Worm (Caenorhabditis elegans) whole organism, late embryonic: Measurements from ENCODE around the gene tag-243.

Source experiments
- F13H6.1 ChIP-seq: sonication (generic microtip); optimal IDR thresholded peaks from 2 replicates; lab custom pipeline; 2016; ENCODE audit warnings: missing genetic modification characterization, missing compliant biosample characterization
- K09A11.1 ChIP-seq: sonication (generic microtip); optimal IDR thresholded peaks from 2 replicates; lab custom pipeline; 2017; ENCODE audit warnings: antibody characterized with exemption, mild to moderate bottlenecking, missing genetic modification characterization, missing compliant biosample characterization; ENCODE audit not compliant: insufficient read depth
- T23F11.4 ChIP-seq: fragments of 200-800 bp; sonication (Bioruptor generic); optimal IDR thresholded peaks from 2 replicates; lab custom pipeline; 2018; ENCODE audit warnings: mild to moderate bottlenecking, missing genetic modification characterization, missing compliant biosample characterization
- ahr-1 ChIP-seq: sonication (generic microtip); optimal IDR thresholded peaks from 2 replicates; lab custom pipeline; 2016; ENCODE audit warnings: missing genetic modification characterization, missing compliant biosample characterization
- ceh-14 ChIP-seq: sonication (generic microtip); optimal IDR thresholded peaks from 2 replicates; lab custom pipeline; 2016; ENCODE audit warnings: missing genotype, missing genetic modification characterization, missing compliant biosample characterization
- ceh-18 ChIP-seq: sonication (generic microtip); optimal IDR thresholded peaks from 2 replicates; lab custom pipeline; 2016; ENCODE audit warnings: missing genetic modification characterization, missing compliant biosample characterization
- ceh-19 ChIP-seq: fragments of 200-800 bp; sonication (Bioruptor generic); optimal IDR thresholded peaks from 2 replicates; lab custom pipeline; 2018; ENCODE audit warnings: mild to moderate bottlenecking, missing genetic modification characterization, missing compliant biosample characterization
- ceh-2 ChIP-seq: sonication (generic microtip); optimal IDR thresholded peaks from 2 replicates; lab custom pipeline; 2016; ENCODE audit warnings: missing genotype, missing genetic modification characterization, missing compliant biosample characterization
- ceh-24 ChIP-seq: sonication (generic microtip); optimal IDR thresholded peaks from 2 replicates; lab custom pipeline; 2016; ENCODE audit warnings: mild to moderate bottlenecking, missing genetic modification characterization, missing compliant biosample characterization
- ceh-30 ChIP-seq: fragments of 150-350 bp; optimal IDR thresholded peaks from 2 replicates; lab custom pipeline; 2014; ENCODE audit warnings: missing biosample characterization, missing genetic modification characterization
- ceh-31 ChIP-seq: sonication (generic microtip); optimal IDR thresholded peaks from 2 replicates; lab custom pipeline; 2016; ENCODE audit warnings: missing genetic modification characterization, missing compliant biosample characterization
- ceh-34 ChIP-seq: sonication (generic microtip); optimal IDR thresholded peaks from 2 replicates; lab custom pipeline; 2016; ENCODE audit warnings: mild to moderate bottlenecking, missing genetic modification characterization, missing compliant biosample characterization
- ceh-45 ChIP-seq: fragments of 200-800 bp; sonication (Bioruptor generic); IDR thresholded peaks from 2 replicates; pipeline ENCODE4 v1.3.6; 2022; ENCODE audit warnings: missing genetic modification reagents, missing genetic modification characterization, missing compliant biosample characterization
- ceh-48 ChIP-seq: sonication (generic microtip); optimal IDR thresholded peaks from 2 replicates; lab custom pipeline; 2016; ENCODE audit warnings: missing genetic modification characterization, inconsistent platforms, missing compliant biosample characterization
- ceh-9 ChIP-seq: sonication (generic microtip); optimal IDR thresholded peaks from 2 replicates; lab custom pipeline; 2016; ENCODE audit warnings: mild to moderate bottlenecking, missing genetic modification characterization, inconsistent platforms, missing compliant biosample characterization
- che-1 ChIP-seq: sonication (generic microtip); optimal IDR thresholded peaks from 2 replicates; lab custom pipeline; 2016; ENCODE audit warnings: mild to moderate bottlenecking, missing genetic modification characterization, missing compliant biosample characterization
- dve-1 ChIP-seq: sonication (generic microtip); optimal IDR thresholded peaks from 2 replicates; lab custom pipeline; 2017; ENCODE audit warnings: antibody characterized with exemption, mild to moderate bottlenecking, missing genetic modification characterization, missing compliant biosample characterization
- elt-2 ChIP-seq: sonication (generic microtip); optimal IDR thresholded peaks from 2 replicates; lab custom pipeline; 2016; ENCODE audit warnings: missing genetic modification reagents, missing genetic modification characterization, missing compliant biosample characterization
- ets-4 ChIP-seq: sonication (generic microtip); optimal IDR thresholded peaks from 2 replicates; lab custom pipeline; 2016; ENCODE audit warnings: missing genetic modification characterization, missing compliant biosample characterization
- eyg-1 ChIP-seq: sonication (generic microtip); optimal IDR thresholded peaks from 2 replicates; lab custom pipeline; 2016; ENCODE audit warnings: missing genotype, missing genetic modification characterization, missing compliant biosample characterization
- fax-1 ChIP-seq: sonication (generic microtip); optimal IDR thresholded peaks from 2 replicates; lab custom pipeline; 2016; ENCODE audit warnings: missing genotype, missing genetic modification characterization, missing compliant biosample characterization
- fkh-10 ChIP-seq: fragments of 150-350 bp; optimal IDR thresholded peaks from 2 replicates; lab custom pipeline; 2014; ENCODE audit warnings: missing biosample characterization, missing genetic modification reagents, missing genetic modification characterization
- gmeb-2 ChIP-seq: sonication (generic microtip); optimal IDR thresholded peaks from 2 replicates; lab custom pipeline; 2016; ENCODE audit warnings: missing genetic modification characterization, inconsistent platforms, missing compliant biosample characterization
- hlh-13 ChIP-seq: fragments of 200-800 bp; sonication (Bioruptor generic); optimal IDR thresholded peaks from 2 replicates; lab custom pipeline; 2018; ENCODE audit warnings: mild to moderate bottlenecking, missing genetic modification characterization, missing compliant biosample characterization
- hlh-15 ChIP-seq: sonication (generic microtip); optimal IDR thresholded peaks from 2 replicates; lab custom pipeline; 2016; ENCODE audit warnings: missing genetic modification characterization, missing compliant biosample characterization
- hlh-30 ChIP-seq: sonication (generic microtip); optimal IDR thresholded peaks from 2 replicates; lab custom pipeline; 2017; ENCODE audit warnings: antibody characterized with exemption, missing genetic modification characterization, missing compliant biosample characterization; ENCODE audit not compliant: insufficient read depth
- hlh-8 ChIP-seq: sonication (generic microtip); optimal IDR thresholded peaks from 2 replicates; lab custom pipeline; 2016; ENCODE audit warnings: missing genotype, missing genetic modification characterization, missing compliant biosample characterization
- lim-6 ChIP-seq: sonication (generic microtip); optimal IDR thresholded peaks from 2 replicates; lab custom pipeline; 2016; ENCODE audit warnings: missing genetic modification characterization, missing compliant biosample characterization
- madf-2 ChIP-seq: sonication (generic microtip); optimal IDR thresholded peaks from 2 replicates; lab custom pipeline; 2017; ENCODE audit warnings: missing genetic modification characterization, missing compliant biosample characterization
- nfya-1 ChIP-seq: sonication (generic microtip); optimal IDR thresholded peaks from 2 replicates; lab custom pipeline; 2017; ENCODE audit warnings: missing genetic modification characterization, mild to moderate bottlenecking, missing compliant biosample characterization, antibody characterized with exemption, moderate library complexity
- nhr-11 ChIP-seq: fragments of 150-350 bp; optimal IDR thresholded peaks from 2 replicates; lab custom pipeline; 2014; ENCODE audit warnings: missing biosample characterization, missing genetic modification characterization
- pat-9 ChIP-seq: fragments of 200-800 bp; sonication (Bioruptor generic); optimal IDR thresholded peaks from 2 replicates; lab custom pipeline; 2018; ENCODE audit warnings: mild to moderate bottlenecking, missing genetic modification characterization, moderate library complexity, missing compliant biosample characterization
- pax-1 ChIP-seq: fragments of 150-350 bp; optimal IDR thresholded peaks from 2 replicates; lab custom pipeline; 2014; ENCODE audit warnings: missing biosample characterization, missing genetic modification characterization
- pqm-1 ChIP-seq: sonication (generic microtip); optimal IDR thresholded peaks from 2 replicates; lab custom pipeline; 2016; ENCODE audit warnings: missing genetic modification characterization, missing compliant biosample characterization
- pros-1 ChIP-seq: fragments of 150-350 bp; optimal IDR thresholded peaks from 2 replicates; lab custom pipeline; 2014; ENCODE audit warnings: missing biosample characterization, missing genetic modification reagents, missing genetic modification characterization
- ref-2 ChIP-seq: sonication (generic microtip); optimal IDR thresholded peaks from 2 replicates; lab custom pipeline; 2016; ENCODE audit warnings: missing genetic modification characterization, missing compliant biosample characterization
- rnt-1 ChIP-seq: sonication (generic microtip); optimal IDR thresholded peaks from 2 replicates; lab custom pipeline; 2016; ENCODE audit warnings: missing genetic modification characterization, missing compliant biosample characterization
- sdc-2 ChIP-seq: sonication (generic microtip); optimal IDR thresholded peaks from 2 replicates; lab custom pipeline; 2016; ENCODE audit warnings: missing genotype, missing genetic modification characterization, missing compliant biosample characterization
- sox-4 ChIP-seq: sonication (generic microtip); optimal IDR thresholded peaks from 2 replicates; lab custom pipeline; 2017; ENCODE audit warnings: mild to moderate bottlenecking, missing genetic modification characterization, inconsistent platforms, missing compliant biosample characterization
- tbx-2 ChIP-seq: sonication (generic microtip); optimal IDR thresholded peaks from 2 replicates; lab custom pipeline; 2016; ENCODE audit warnings: missing genetic modification characterization, missing compliant biosample characterization
- tbx-7 ChIP-seq: sonication (generic microtip); optimal IDR thresholded peaks from 2 replicates; lab custom pipeline; 2016; ENCODE audit warnings: missing genotype, missing genetic modification characterization, missing compliant biosample characterization
- unc-3 ChIP-seq, 2 experiments: fragments of 200-800 bp in 1 of 2; sonication (Bioruptor generic) in 1 of 2; sonication (generic microtip) in 1 of 2; conservative IDR thresholded peaks in 1 of 2; optimal IDR thresholded peaks in 1 of 2; 2 replicates each; pipeline versions ENCODE4 v1.3.6 to Lab custom; 2016 to 2022; ENCODE audit warnings: missing compliant biosample characterization in 2 of 2, missing genetic modification characterization in 2 of 2, missing genetic modification reagents in 1 of 2
- unc-42 ChIP-seq: sonication (generic microtip); optimal IDR thresholded peaks from 2 replicates; lab custom pipeline; 2016; ENCODE audit warnings: missing genotype, missing genetic modification characterization, missing compliant biosample characterization
- unc-55 ChIP-seq: sonication (generic microtip); optimal IDR thresholded peaks from 2 replicates; lab custom pipeline; 2017; ENCODE audit warnings: missing biosample characterization, missing genetic modification reagents, missing genetic modification characterization
- unc-86 ChIP-seq: sonication (generic microtip); optimal IDR thresholded peaks from 2 replicates; lab custom pipeline; 2016; ENCODE audit warnings: missing genetic modification characterization, missing compliant biosample characterization
- zip-5 ChIP-seq: sonication (generic microtip); optimal IDR thresholded peaks from 2 replicates; lab custom pipeline; 2016; ENCODE audit warnings: missing genetic modification characterization, missing compliant biosample characterization
- ztf-16 ChIP-seq: sonication (generic microtip); optimal IDR thresholded peaks from 2 replicates; lab custom pipeline; 2017; ENCODE audit warnings: missing genetic modification characterization, missing compliant biosample characterization

The tag-243 gene

DNA sequence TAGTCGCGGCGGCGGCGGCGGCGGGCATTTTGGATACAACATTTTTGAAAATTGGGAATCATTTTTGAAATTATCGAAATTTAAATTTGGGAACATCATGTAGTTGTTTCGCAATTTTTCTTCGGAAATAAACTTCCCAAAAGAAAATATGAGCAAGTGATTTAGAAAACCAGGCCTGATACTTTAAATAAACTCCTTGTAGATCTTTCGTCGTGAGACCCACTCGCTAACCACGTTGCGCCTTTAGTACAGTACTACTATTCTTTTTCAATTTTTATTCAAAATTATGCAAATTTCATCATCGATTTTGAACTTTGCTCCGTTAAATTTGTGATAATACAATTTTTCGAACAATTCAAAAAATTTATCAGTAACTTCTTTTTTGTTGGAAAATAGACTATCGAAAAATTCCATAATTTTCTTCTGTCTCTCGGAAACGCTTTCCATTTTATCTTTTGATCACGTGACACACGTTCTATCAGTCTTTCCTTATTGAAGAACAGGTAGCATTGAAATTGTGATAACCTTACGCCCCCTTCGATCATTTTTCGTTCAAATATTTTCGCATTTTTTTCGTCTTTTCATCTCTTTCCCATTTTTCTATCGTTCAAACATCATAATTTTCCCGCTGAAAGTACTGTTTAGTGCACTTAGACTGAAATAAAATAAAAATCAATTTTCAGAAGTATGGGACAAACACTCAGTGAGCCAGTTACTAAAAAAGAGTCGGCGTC, 38.3 kb downstream of the tag-243 start, which contains the start of gene ppm-2:
Gene ppm-2, plus strand, starts transcription at position 684 of the 734 bp plus-strand sequence.
- TF ChIP-seq ahr-1 (tag; lab: Kevin White, UChicago) (no peak), unc-86 (tag; lab: Kevin White, UChicago) (no peak), ceh-24 (no peak), hlh-30 (tag; lab: Kevin White, UChicago) (peak; percentile 35), pros-1 (tag; lab: Kevin White, UChicago) (no peak), ceh-31 (no peak), hlh-13 (GFP tag; lab: Kevin White, UChicago) (no peak)

DNA sequence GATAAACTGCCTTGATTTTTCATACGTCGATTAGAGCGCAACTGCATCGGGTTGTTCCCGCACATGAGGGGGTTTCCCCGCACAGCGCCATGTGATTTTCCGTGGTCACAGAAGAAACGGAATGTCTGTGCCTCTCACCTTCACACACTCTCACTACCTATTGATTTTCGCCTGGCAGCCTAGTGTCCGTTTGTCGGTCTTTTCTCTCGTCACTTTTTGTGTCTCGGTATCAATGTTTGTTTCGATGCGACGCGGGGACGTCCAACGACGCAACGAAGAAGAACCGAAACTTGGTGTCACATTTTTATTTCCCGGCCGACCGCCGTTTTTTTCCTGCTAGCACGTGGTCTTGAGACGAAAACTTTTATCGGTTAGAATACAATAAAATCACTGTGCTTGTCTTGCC, 38.9 kb downstream of the tag-243 start:
- TF ChIP-seq unc-42 (tag; lab: Kevin White, UChicago) (peak; percentile 65), hlh-15 (tag; lab: Kevin White, UChicago) (no peak), nfya-1 (tag; lab: Kevin White, UChicago) (peak; percentile 79), pax-1 (tag; lab: Kevin White, UChicago) (peak; percentile 53), pat-9 (tag; lab: Kevin White, UChicago) (peak; percentile 24), ceh-31 (peak; percentile 83), zip-5 (no peak), che-1 (tag; lab: Kevin White, UChicago) (peak; percentile 7), ahr-1 (tag; lab: Kevin White, UChicago) (no peak), F13H6.1 (tag; lab: Kevin White, UChicago) (peak; percentile 85), ceh-30 (no peak), ceh-18 (tag; lab: Kevin White, UChicago) (peak; percentile 96), ref-2 (tag; lab: Kevin White, UChicago) (peak; percentile 86), sox-4 (tag; lab: Kevin White, UChicago) (no peak), pros-1 (tag; lab: Kevin White, UChicago) (peak; percentile 40), gmeb-2 (tag; lab: Kevin White, UChicago) (no peak), tbx-2 (peak; percentile 91), ceh-9 (no peak), dve-1 (tag; lab: Kevin White, UChicago) (peak; percentile 80), elt-2 (tag; lab: Kevin White, UChicago) (peak; percentile 76), hlh-30 (tag; lab: Kevin White, UChicago) (peak; percentile 99), ceh-19 (GFP tag; lab: Kevin White, UChicago) (peak; percentile 7), unc-86 (tag; lab: Kevin White, UChicago) (peak; percentile 2), T23F11.4 (GFP tag; lab: Kevin White, UChicago) (peak; percentile 65), ceh-48 (peak; percentile 96), tbx-7 (no peak), ets-4 (peak; percentile 93), rnt-1 (tag; lab: Kevin White, UChicago) (peak; percentile 86), K09A11.1 (tag; lab: Kevin White, UChicago) (peak; percentile 43), unc-55 (GFP tag; lab: Kevin White, UChicago) (peak; percentile 92), ceh-2 (peak; percentile 63), hlh-8 (peak; percentile 63), ceh-34 (tag; lab: Kevin White, UChicago) (peak; percentile 83), ceh-14 (peak; percentile 32), madf-2 (peak; percentile 37), pqm-1 (tag; lab: Kevin White, UChicago) (peak; percentile 87)

DNA sequence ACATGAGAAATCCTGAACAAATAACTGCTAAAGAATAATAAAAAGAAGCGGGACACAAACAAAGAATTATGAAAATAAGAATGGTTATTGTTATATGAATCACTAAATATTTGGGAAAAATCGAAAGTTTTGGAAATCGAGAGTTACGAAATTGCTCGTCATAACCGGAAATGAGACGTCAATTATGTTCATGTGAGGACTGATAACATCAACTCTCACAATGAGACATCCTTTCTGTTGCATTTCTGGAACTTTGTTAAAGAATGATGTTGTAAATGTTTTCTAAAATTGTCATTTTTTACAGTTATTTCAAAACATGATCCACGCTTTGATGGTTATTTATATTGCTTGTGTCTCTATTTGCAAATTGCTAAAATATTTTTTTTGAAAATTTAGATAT, 40.4 kb downstream of the tag-243 start, which contains the start of gene T23F11.6:
Gene T23F11.6, minus strand, starts transcription at position 45 of the 400 bp plus-strand sequence.
- TF ChIP-seq unc-55 (GFP tag; lab: Kevin White, UChicago) (no peak), sdc-2 (tag; lab: Kevin White, UChicago) (no peak), hlh-30 (tag; lab: Kevin White, UChicago) (no peak), nhr-11 (no peak), unc-3 (GFP tag; conservative IDR thresholded peaks at IDR 0.05; lab: Robert Waterston, UW) (no peak), unc-3 (tag; optimal IDR thresholded peaks at IDR 0.05; lab: Kevin White, UChicago) (no peak), ceh-14 (no peak), ahr-1 (tag; lab: Kevin White, UChicago) (no peak), unc-86 (tag; lab: Kevin White, UChicago) (no peak), ceh-45 (GFP tag; lab: Robert Waterston, UW) (no peak), ztf-16 (tag; lab: Kevin White, UChicago) (no peak), pax-1 (tag; lab: Kevin White, UChicago) (no peak), tbx-7 (no peak), K09A11.1 (tag; lab: Kevin White, UChicago) (no peak), ceh-18 (tag; lab: Kevin White, UChicago) (no peak), ceh-31 (no peak), lim-6 (no peak), fax-1 (tag; lab: Kevin White, UChicago) (no peak), fkh-10 (GFP tag; lab: Kevin White, UChicago) (no peak), eyg-1 (tag; lab: Kevin White, UChicago) (no peak)
